Fruit fly (Drosophila melanogaster): ENCODE data around the gene CG13998.

CG13998 gene

dm6 chr2L:5982334-5982987, 25.8 kb upstream of the CG13998 start (continued):
- peak; percentile 2 for TF ChIP-seq CG6854 (GFP tag; optimal IDR thresholded peaks at IDR 0.05)
- peak; percentile 12 for TF ChIP-seq Fer3 (tag; optimal IDR thresholded peaks at IDR 0.05)
- TF ChIP-seq pnt (GFP tag; optimal IDR thresholded peaks at IDR 0.05), result no peak
- no peak for TF ChIP-seq lov (optimal IDR thresholded peaks at IDR 0.05)
- TF ChIP-seq lov (GFP tag; IDR thresholded peaks at IDR 0.05), result no peak
- no peak for TF ChIP-seq fd96Cb (tag; optimal IDR thresholded peaks at IDR 0.05)
- TF ChIP-seq Meics (GFP tag; optimal IDR thresholded peaks at IDR 0.05), result peak; percentile 29
- no peak for TF ChIP-seq gcm (GFP tag; optimal IDR thresholded peaks at IDR 0.05)
- peak; percentile 11 for TF ChIP-seq CG4282 (GFP tag; optimal IDR thresholded peaks at IDR 0.05)
- TF ChIP-seq CG13296 (GFP tag; optimal IDR thresholded peaks at IDR 0.05), result peak; percentile 52
- peak in 1 of 2 experiments; percentile 91 for TF ChIP-seq Hr78 (GFP tag; optimal IDR thresholded peaks at IDR 0.05)
- peak; percentile 27 for TF ChIP-seq CG12391 (tag; optimal IDR thresholded peaks at IDR 0.05)
- TF ChIP-seq br (optimal IDR thresholded peaks at IDR 0.05), result no peak
- TF ChIP-seq ranshi (GFP tag; IDR thresholded peaks at IDR 0.05), result no peak
- TF ChIP-seq CG10147 (GFP tag; optimal IDR thresholded peaks at IDR 0.05), result no peak
- TF ChIP-seq Dip3 (GFP tag; optimal IDR thresholded peaks at IDR 0.05), result peak; percentile 69
- TF ChIP-seq onecut (GFP tag; IDR thresholded peaks at IDR 0.05), result peak; percentile 56
- no peak for TF ChIP-seq dm (GFP tag; optimal IDR thresholded peaks at IDR 0.05)
- peak; percentile 20 for TF ChIP-seq CG2678 (tag; optimal IDR thresholded peaks at IDR 0.05)
- TF ChIP-seq CG6689 (GFP tag; IDR thresholded peaks at IDR 0.05), result no peak
- TF ChIP-seq odd (GFP tag; optimal IDR thresholded peaks at IDR 0.05), result peak; percentile 34
- no peak for TF ChIP-seq CG13123 (GFP tag; optimal IDR thresholded peaks at IDR 0.05)
- TF ChIP-seq CG30403 (GFP tag; optimal IDR thresholded peaks at IDR 0.05), result peak; percentile 19
- peak; percentile 3 for TF ChIP-seq Ets97D (GFP tag; optimal IDR thresholded peaks at IDR 0.05)
- TF ChIP-seq NC2β (GFP tag; optimal IDR thresholded peaks at IDR 0.05), result no peak
- no peak for TF ChIP-seq esg (GFP tag; conservative IDR thresholded peaks at IDR 0.05)
- TF ChIP-seq CG10431 (GFP tag; optimal IDR thresholded peaks at IDR 0.05), result peak; percentile 34
- peak; percentile 72 for TF ChIP-seq CG8290 (GFP tag; optimal IDR thresholded peaks at IDR 0.05)
- TF ChIP-seq CG8290 (tag; optimal IDR thresholded peaks at IDR 0.05), result peak; percentile 84 to 95
- no peak for TF ChIP-seq Hr39 (optimal IDR thresholded peaks at IDR 0.05)
- TF ChIP-seq zen2 (GFP tag; IDR thresholded peaks at IDR 0.05; ENCODE audit: partially characterized antibody), result no peak
- TF ChIP-seq CG17568 (GFP tag; optimal IDR thresholded peaks at IDR 0.05), result no peak
- TF ChIP-seq CG6254 (GFP tag; optimal IDR thresholded peaks at IDR 0.05), result no peak
- TF ChIP-seq wdn (GFP tag; IDR thresholded peaks at IDR 0.05), result no peak
- peak in 1 of 2 experiments; percentile 14 for TF ChIP-seq chif (GFP tag; optimal IDR thresholded peaks at IDR 0.05)
- peak; percentile 38 for TF ChIP-seq CG9817 (tag; optimal IDR thresholded peaks at IDR 0.05)
- peak; percentile 27 for TF ChIP-seq trem (tag; optimal IDR thresholded peaks at IDR 0.05)
- TF ChIP-seq fru (optimal IDR thresholded peaks at IDR 0.05), result no peak
- peak; percentile 45 for TF ChIP-seq CG12071 (GFP tag; optimal IDR thresholded peaks at IDR 0.05)
- TF ChIP-seq CG7786 (GFP tag; optimal IDR thresholded peaks at IDR 0.05), result peak; percentile 11
- peak; percentile 47 for TF ChIP-seq pzg (GFP tag; optimal IDR thresholded peaks at IDR 0.05)
- peak; percentile 42 for TF ChIP-seq CG2712 (tag; optimal IDR thresholded peaks at IDR 0.05)
- TF ChIP-seq H15 (GFP tag; IDR thresholded peaks at IDR 0.05), result no peak
- TF ChIP-seq Hmx (GFP tag; optimal IDR thresholded peaks at IDR 0.05), result no peak
- TF ChIP-seq CG2120 (GFP tag; optimal IDR thresholded peaks at IDR 0.05), result peak; percentile 58
- no peak for TF ChIP-seq D (optimal IDR thresholded peaks at IDR 0.05)
- no peak for TF ChIP-seq D (GFP tag; optimal IDR thresholded peaks at IDR 0.05)
- peak; percentile 4 for TF ChIP-seq tx (GFP tag; optimal IDR thresholded peaks at IDR 0.05)
- TF ChIP-seq CG6654 (GFP tag; optimal IDR thresholded peaks at IDR 0.05), result no peak
- peak; percentile 68 for TF ChIP-seq CG13894 (tag; optimal IDR thresholded peaks at IDR 0.05)
- TF ChIP-seq gro (GFP tag; optimal IDR thresholded peaks at IDR 0.05), result peak; percentile 12
- peak; percentile 26 for TF ChIP-seq CG18619 (GFP tag; optimal IDR thresholded peaks at IDR 0.05)

All from whole organism, embryonic.